Worm (Caenorhabditis elegans) whole organism, L1 larva: ENCODE data around the gene sra-10.

ENCODE experiments used
- C04F5.9 ChIP-seq: sonication (generic microtip); optimal IDR thresholded peaks from 2 replicates; lab custom pipeline; 2016; ENCODE audit warnings: missing genetic modification characterization, missing compliant biosample characterization
- C16A3.4 ChIP-seq: fragments of 150-350 bp; optimal IDR thresholded peaks from 2 replicates; lab custom pipeline; 2014; ENCODE audit warnings: missing biosample characterization, missing genetic modification characterization
- C34B4.2 ChIP-seq: sonication (generic microtip); optimal IDR thresholded peaks from 2 replicates; lab custom pipeline; 2017; ENCODE audit warnings: mild to moderate bottlenecking, missing genetic modification characterization, missing compliant biosample characterization
- aha-1 ChIP-seq: fragments of 150-350 bp; optimal IDR thresholded peaks from 2 replicates; lab custom pipeline; 2014; ENCODE audit warnings: missing biosample characterization, missing genetic modification characterization
- alr-1 ChIP-seq: fragments of 200-800 bp; sonication (Bioruptor generic); optimal IDR thresholded peaks from 2 replicates; lab custom pipeline; 2018; ENCODE audit warnings: borderline replicate concordance, mild to moderate bottlenecking, missing genetic modification characterization, missing compliant biosample characterization
- aly-2 ChIP-seq: fragments of 150-350 bp; optimal IDR thresholded peaks from 2 replicates; lab custom pipeline; 2014; ENCODE audit warnings: missing biosample characterization, missing genetic modification characterization
- ama-1 ChIP-seq: fragments of 150-350 bp; optimal IDR thresholded peaks from 2 replicates; lab custom pipeline; 2014
- blmp-1 ChIP-seq: fragments of 150-350 bp; optimal IDR thresholded peaks from 2 replicates; lab custom pipeline; 2014; ENCODE audit warnings: missing biosample characterization, missing genetic modification characterization
- ceh-8 ChIP-seq: fragments of 200-800 bp; sonication (Bioruptor generic); optimal IDR thresholded peaks from 2 replicates; lab custom pipeline; 2018; ENCODE audit warnings: mild to moderate bottlenecking, missing genetic modification characterization, moderate library complexity, missing compliant biosample characterization
- ceh-88 ChIP-seq: fragments of 200-800 bp; sonication (Bioruptor generic); IDR thresholded peaks from 2 replicates; pipeline ENCODE4 v1.3.6; 2022; ENCODE audit warnings: missing genetic modification characterization, missing compliant biosample characterization
- ceh-90 ChIP-seq: sonication (generic microtip); optimal IDR thresholded peaks from 2 replicates; lab custom pipeline; 2016; ENCODE audit warnings: missing genetic modification characterization, missing compliant biosample characterization
- ces-1 ChIP-seq: fragments of 150-350 bp; optimal IDR thresholded peaks from 2 replicates; lab custom pipeline; 2014; ENCODE audit warnings: missing biosample characterization, missing genetic modification reagents, missing genetic modification characterization
- dpl-1 ChIP-seq, 3 experiments: fragments of 150-350 bp in 2 of 3; sonication (generic microtip) in 1 of 3; optimal IDR thresholded peaks; 2 replicates each; lab custom pipeline; 2014 to 2017; ENCODE audit warnings: missing biosample characterization in 3 of 3, missing genetic modification characterization in 3 of 3, missing genetic modification reagents in 3 of 3
- egl-13 ChIP-seq: sonication (generic microtip); optimal IDR thresholded peaks from 2 replicates; lab custom pipeline; 2016; ENCODE audit warnings: missing genotype, missing genetic modification reagents, missing genetic modification characterization, missing compliant biosample characterization
- elt-2 ChIP-seq: sonication (generic microtip); optimal IDR thresholded peaks from 2 replicates; lab custom pipeline; 2016; ENCODE audit warnings: missing genetic modification characterization, mild to moderate bottlenecking, inconsistent platforms, missing compliant biosample characterization, missing genetic modification reagents
- elt-3 ChIP-seq, 6 experiments: fragments of 150-350 bp in 1 of 6; sonication (generic microtip); optimal IDR thresholded peaks; 2 replicates each; lab custom pipeline; 2017 to 2018; ENCODE audit warnings: missing biosample characterization in 6 of 6, missing genetic modification characterization in 6 of 6, inconsistent platforms in 1 of 6
- ets-5 ChIP-seq: fragments of 200-800 bp; sonication (Bioruptor generic); IDR thresholded peaks from 2 replicates; pipeline ENCODE4 v1.3.6; 2022; ENCODE audit warnings: missing genetic modification characterization, missing compliant biosample characterization
- fkh-8 ChIP-seq: sonication (generic microtip); optimal IDR thresholded peaks from 2 replicates; lab custom pipeline; 2016; ENCODE audit warnings: mild to moderate bottlenecking, missing genetic modification characterization, missing compliant biosample characterization
- fos-1 ChIP-seq: fragments of 150-350 bp; optimal IDR thresholded peaks from 2 replicates; lab custom pipeline; 2014; ENCODE audit warnings: missing biosample characterization, missing genetic modification characterization
- grh-1 ChIP-seq: fragments of 200-800 bp; sonication (Bioruptor generic); IDR thresholded peaks from 2 replicates; pipeline ENCODE4 v1.3.6; 2022; ENCODE audit warnings: missing genetic modification reagents, missing genetic modification characterization, missing compliant biosample characterization
- hlh-4 ChIP-seq: sonication (generic microtip); optimal IDR thresholded peaks from 2 replicates; lab custom pipeline; 2016; ENCODE audit warnings: mild to moderate bottlenecking, missing genetic modification characterization, missing compliant biosample characterization
- isw-1 ChIP-seq: fragments of 200-800 bp; sonication (Bioruptor generic); IDR thresholded peaks from 2 replicates; pipeline ENCODE4 v1.3.6; 2022; ENCODE audit warnings: missing genetic modification characterization, missing compliant biosample characterization
- lin-13 ChIP-seq: fragments of 150-350 bp; optimal IDR thresholded peaks from 2 replicates; lab custom pipeline; 2014; ENCODE audit warnings: missing biosample characterization, missing genetic modification reagents, missing genetic modification characterization
- lin-35 ChIP-seq, 2 experiments: fragments of 150-350 bp; optimal IDR thresholded peaks; 2 replicates each; lab custom pipeline; 2014; ENCODE audit warnings: missing biosample characterization in 2 of 2, missing genetic modification characterization in 2 of 2, missing genetic modification reagents in 2 of 2
- lir-3 ChIP-seq: sonication (generic microtip); optimal IDR thresholded peaks from 2 replicates; lab custom pipeline; 2016; ENCODE audit warnings: mild to moderate bottlenecking, missing genetic modification characterization, moderate library complexity, missing compliant biosample characterization; ENCODE audit not compliant: poor library complexity
- lsy-2 ChIP-seq, 2 experiments: fragments of 150-350 bp; optimal IDR thresholded peaks; 2 replicates each; lab custom pipeline; 2014; ENCODE audit warnings: missing biosample characterization in 2 of 2, missing genetic modification characterization in 2 of 2
- mdl-1 ChIP-seq, 2 experiments: fragments of 150-350 bp; optimal IDR thresholded peaks; 2 replicates each; lab custom pipeline; 2014 to 2017; ENCODE audit warnings: missing biosample characterization in 2 of 2, missing genetic modification characterization in 2 of 2, inconsistent platforms in 1 of 2
- mef-2 ChIP-seq: fragments of 150-350 bp; optimal IDR thresholded peaks from 2 replicates; lab custom pipeline; 2014; ENCODE audit warnings: missing biosample characterization, missing genetic modification characterization
- mep-1 ChIP-seq: fragments of 150-350 bp; optimal IDR thresholded peaks from 2 replicates; lab custom pipeline; 2014; ENCODE audit warnings: missing biosample characterization, missing genetic modification characterization
- nhr-12 ChIP-seq: sonication (generic microtip); optimal IDR thresholded peaks from 2 replicates; lab custom pipeline; 2017; ENCODE audit warnings: missing biosample characterization, missing genetic modification characterization
- nhr-20 ChIP-seq: sonication (generic microtip); optimal IDR thresholded peaks from 2 replicates; lab custom pipeline; 2016; ENCODE audit warnings: mild to moderate bottlenecking, missing genetic modification characterization, missing compliant biosample characterization
- nhr-28 ChIP-seq: fragments of 150-350 bp; optimal IDR thresholded peaks from 2 replicates; lab custom pipeline; 2014; ENCODE audit warnings: missing biosample characterization, missing genetic modification characterization
- nhr-47 ChIP-seq: sonication (generic microtip); optimal IDR thresholded peaks from 2 replicates; lab custom pipeline; 2016; ENCODE audit warnings: mild to moderate bottlenecking, missing genetic modification characterization, moderate library complexity, missing compliant biosample characterization
- nhr-76 ChIP-seq: sonication (generic microtip); optimal IDR thresholded peaks from 2 replicates; lab custom pipeline; 2017; ENCODE audit warnings: missing biosample characterization, missing genetic modification characterization
- nhr-84 ChIP-seq: sonication (generic microtip); optimal IDR thresholded peaks from 2 replicates; lab custom pipeline; 2017; ENCODE audit warnings: missing biosample characterization, missing genetic modification characterization
- nhr-85 ChIP-seq: sonication (generic microtip); peaks from one replicate; lab custom pipeline; 2016; ENCODE audit warnings: missing genetic modification characterization, inconsistent platforms, missing compliant biosample characterization
- nhr-90 ChIP-seq: sonication (generic microtip); optimal IDR thresholded peaks from 2 replicates; lab custom pipeline; 2016; ENCODE audit warnings: mild to moderate bottlenecking, missing genetic modification characterization, missing compliant biosample characterization; ENCODE audit not compliant: poor library complexity
- pag-3 ChIP-seq: sonication (generic microtip); optimal IDR thresholded peaks from 2 replicates; lab custom pipeline; 2017; ENCODE audit warnings: missing genetic modification characterization, mild to moderate bottlenecking, missing compliant biosample characterization, antibody characterized with exemption, borderline replicate concordance; ENCODE audit not compliant: insufficient read depth
- pax-3 ChIP-seq: fragments of 200-800 bp; sonication (Bioruptor generic); optimal IDR thresholded peaks from 2 replicates; lab custom pipeline; 2018; ENCODE audit warnings: mild to moderate bottlenecking, missing genetic modification characterization, moderate library complexity, missing compliant biosample characterization
- rnt-1 ChIP-seq: sonication (generic microtip); optimal IDR thresholded peaks from 2 replicates; lab custom pipeline; 2016; ENCODE audit warnings: mild to moderate bottlenecking, missing genetic modification characterization, moderate library complexity, missing compliant biosample characterization
- snpc-4 ChIP-seq: fragments of 150-350 bp; optimal IDR thresholded peaks from 2 replicates; lab custom pipeline; 2014; ENCODE audit warnings: missing biosample characterization, missing genetic modification characterization
- sptf-1 ChIP-seq: fragments of 150-350 bp; optimal IDR thresholded peaks from 2 replicates; lab custom pipeline; 2014; ENCODE audit warnings: missing biosample characterization, missing genetic modification characterization
- swsn-7 ChIP-seq: sonication (generic microtip); optimal IDR thresholded peaks from 2 replicates; lab custom pipeline; 2016; ENCODE audit warnings: missing genetic modification characterization, missing compliant biosample characterization
- tbx-2 ChIP-seq: sonication (generic microtip); optimal IDR thresholded peaks from 2 replicates; lab custom pipeline; 2016; ENCODE audit warnings: missing genetic modification characterization, missing compliant biosample characterization
- tlp-1 ChIP-seq: fragments of 150-350 bp; optimal IDR thresholded peaks from 2 replicates; lab custom pipeline; 2014; ENCODE audit warnings: missing biosample characterization, missing genetic modification characterization
- unc-130 ChIP-seq: fragments of 150-350 bp; optimal IDR thresholded peaks from 2 replicates; lab custom pipeline; 2017; ENCODE audit warnings: missing biosample characterization, missing genetic modification characterization, inconsistent platforms
- unc-30 ChIP-seq: sonication (generic microtip); optimal IDR thresholded peaks from 2 replicates; lab custom pipeline; 2017; ENCODE audit warnings: missing biosample characterization, missing genetic modification characterization
- unc-62 ChIP-seq: fragments of 150-350 bp; optimal IDR thresholded peaks from 2 replicates; lab custom pipeline; 2014; ENCODE audit warnings: missing biosample characterization, missing genetic modification reagents, missing genetic modification characterization
- unc-86 ChIP-seq: sonication (generic microtip); optimal IDR thresholded peaks from 2 replicates; lab custom pipeline; 2016; ENCODE audit warnings: missing genetic modification characterization, missing compliant biosample characterization
- unc-98 ChIP-seq: fragments of 200-800 bp; sonication (Bioruptor generic); IDR thresholded peaks from 2 replicates; pipeline ENCODE4 v1.3.6; 2022; ENCODE audit warnings: missing genetic modification characterization, missing compliant biosample characterization
- vab-15 ChIP-seq: sonication (generic microtip); optimal IDR thresholded peaks from 2 replicates; lab custom pipeline; 2017; ENCODE audit warnings: missing genotype, mild to moderate bottlenecking, missing genetic modification characterization, missing compliant biosample characterization
- xbp-1 ChIP-seq: sonication (generic microtip); optimal IDR thresholded peaks from 2 replicates; lab custom pipeline; 2016; ENCODE audit warnings: missing genetic modification characterization, missing compliant biosample characterization
- ztf-4 ChIP-seq: fragments of 150-350 bp; optimal IDR thresholded peaks from 2 replicates; lab custom pipeline; 2014; ENCODE audit warnings: missing biosample characterization, missing genetic modification characterization

Gene sra-10

ce11 chrII:10872541-10872940, 22.4 kb downstream of the sra-10 start, which contains the start of the genes cyn-4 and copz-1 (continued):
- TF ChIP-seq pag-3 (no peak), ces-1 (GFP tag; lab: Kevin White, UChicago) (no peak), lsy-2 (tag; optimal IDR thresholded peaks at IDR 0.05; lab: Kevin White, UChicago) (peak; percentile 93 to 94), blmp-1 (tag; lab: Kevin White, UChicago) (peak; percentile 52), rnt-1 (tag; lab: Kevin White, UChicago) (peak; percentile 98), sptf-1 (tag; lab: Kevin White, UChicago) (no peak), mef-2 (tag; lab: Kevin White, UChicago) (no peak), elt-3 (tag; optimal IDR thresholded peaks at IDR 0.05; lab: Kevin White, UChicago) (peak in 2 of 6 experiments; percentile 39 to 80), tlp-1 (tag; lab: Kevin White, UChicago) (no peak), ztf-4 (tag; lab: Kevin White, UChicago) (no peak), unc-62 (no peak), ceh-88 (GFP tag; lab: Robert Waterston, UW) (no peak), nhr-12 (tag; lab: Kevin White, UChicago) (no peak), ceh-8 (GFP tag; lab: Kevin White, UChicago) (peak; percentile 6), unc-130 (tag; lab: Kevin White, UChicago) (peak; percentile 89), mep-1 (tag; lab: Kevin White, UChicago) (peak; percentile 79), pax-3 (peak; percentile 71), lin-35 (GFP tag; optimal IDR thresholded peaks at IDR 0.05; lab: Kevin White, UChicago) (peak; percentile 80 to 85), egl-13 (tag; lab: Kevin White, UChicago) (peak; percentile 78), C16A3.4 (peak; percentile 80), vab-15 (tag; lab: Kevin White, UChicago) (peak; percentile 69), C34B4.2 (no peak), nhr-84 (tag; lab: Kevin White, UChicago) (no peak), ceh-90 (tag; lab: Kevin White, UChicago) (peak; percentile 84), lin-13 (GFP tag; lab: Kevin White, UChicago) (peak; percentile 68), mdl-1 (tag; optimal IDR thresholded peaks at IDR 0.05; lab: Kevin White, UChicago) (peak in 1 of 2 experiments; percentile 76), nhr-90 (tag; lab: Kevin White, UChicago) (peak; percentile 86), nhr-76 (no peak), nhr-85 (tag; lab: Kevin White, UChicago) (peak; percentile 91), dpl-1 (GFP tag; optimal IDR thresholded peaks at IDR 0.05; lab: Kevin White, UChicago) (peak; percentile 75 to 85 (median 80)), xbp-1 (tag; lab: Kevin White, UChicago) (peak; percentile 90), swsn-7 (peak; percentile 85), nhr-47 (peak; percentile 89), unc-86 (tag; lab: Kevin White, UChicago) (peak; percentile 77), nhr-28 (tag; lab: Kevin White, UChicago) (no peak), nhr-20 (peak; percentile 90), isw-1 (peak; percentile 87), lir-3 (tag; lab: Kevin White, UChicago) (peak; percentile 93), aha-1 (tag; lab: Kevin White, UChicago) (no peak), aly-2 (tag; lab: Kevin White, UChicago) (peak; percentile 28), ama-1 (no peak), snpc-4 (peak; percentile 42), elt-2 (peak; percentile 45), C04F5.9 (tag; lab: Kevin White, UChicago) (peak; percentile 99), fkh-8 (peak; percentile 85), unc-98 (GFP tag; lab: Robert Waterston, UW) (peak; percentile 71), tbx-2 (tag; lab: Kevin White, UChicago) (peak; percentile 91), alr-1 (tag; lab: Kevin White, UChicago) (no peak), ets-5 (GFP tag; lab: Robert Waterston, UW) (no peak), grh-1 (peak; percentile 60), unc-30 (no peak), hlh-4 (tag; lab: Kevin White, UChicago) (no peak), fos-1 (tag; lab: Kevin White, UChicago) (peak; percentile 34)
- TF ChIP-seq, all 84 proteins: peak for 55
